Fruit fly (Drosophila melanogaster): Measurements from ENCODE around the gene CG12523.

CG12523 gene

DNA sequence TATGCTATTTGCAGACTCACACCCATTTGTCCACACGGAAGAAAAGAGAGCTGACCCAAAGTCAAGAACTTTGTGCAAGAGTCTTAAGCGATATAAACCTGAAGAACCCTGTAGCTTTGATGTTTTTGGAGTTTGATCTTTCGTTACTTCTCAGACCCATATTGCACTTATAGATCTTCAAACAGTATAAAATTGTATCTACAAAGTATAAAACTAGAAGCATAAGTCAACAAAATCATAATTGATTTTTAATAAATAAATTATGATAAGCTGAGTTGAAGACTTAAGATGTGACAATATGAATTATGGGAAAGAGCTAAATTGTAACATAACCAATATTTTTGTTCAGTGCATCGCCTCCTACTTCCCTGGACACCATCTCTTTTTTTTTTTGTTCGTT, 26.4 kb downstream of the CG12523 start (continued):
- TF ChIP-seq CG17359 (tag; optimal IDR thresholded peaks at IDR 0.05), result peak; percentile 45
- TF ChIP-seq E2f1 (GFP tag; IDR thresholded peaks at IDR 0.05), result no peak
- TF ChIP-seq Drgx (GFP tag; IDR thresholded peaks at IDR 0.05), result no peak
- TF ChIP-seq CG2875 (GFP tag; optimal IDR thresholded peaks at IDR 0.05), result peak; percentile 7
- TF ChIP-seq hb (GFP tag; IDR thresholded peaks at IDR 0.05; ENCODE audit: partially characterized antibody), result no peak
- no peak for TF ChIP-seq sima (GFP tag; optimal IDR thresholded peaks at IDR 0.05)
- no peak for TF ChIP-seq kni (GFP tag; optimal IDR thresholded peaks at IDR 0.05)
- no peak for TF ChIP-seq CG12104 (GFP tag; optimal IDR thresholded peaks at IDR 0.05)
- no peak for TF ChIP-seq chinmo (GFP tag; IDR thresholded peaks at IDR 0.05; ENCODE audit: partially characterized antibody)
- TF ChIP-seq CG2202 (tag; optimal IDR thresholded peaks at IDR 0.05), result no peak
- TF ChIP-seq CG3838 (GFP tag; optimal IDR thresholded peaks at IDR 0.05), result no peak
- TF ChIP-seq wek (GFP tag; optimal IDR thresholded peaks at IDR 0.05), result no peak
- TF ChIP-seq ro (GFP tag; IDR thresholded peaks at IDR 0.05), result no peak
- peak; percentile 47 for TF ChIP-seq Sox100B (GFP tag; optimal IDR thresholded peaks at IDR 0.05)
- no peak for TF ChIP-seq gce (GFP tag; IDR thresholded peaks at IDR 0.05)
- TF ChIP-seq kah (GFP tag; optimal IDR thresholded peaks at IDR 0.05), result no peak
- peak; percentile 78 for TF ChIP-seq CG2678 (tag; optimal IDR thresholded peaks at IDR 0.05)
- no peak for TF ChIP-seq mam (GFP tag; optimal IDR thresholded peaks at IDR 0.05)
- TF ChIP-seq maf-S (GFP tag; optimal IDR thresholded peaks at IDR 0.05), result no peak
- TF ChIP-seq seq (GFP tag; IDR thresholded peaks at IDR 0.05), result no peak
- no peak for TF ChIP-seq ranshi (GFP tag; IDR thresholded peaks at IDR 0.05)
- TF ChIP-seq dm (GFP tag; optimal IDR thresholded peaks at IDR 0.05), result no peak
- TF ChIP-seq CG7839 (tag; optimal IDR thresholded peaks at IDR 0.05), result peak; percentile 62
- TF ChIP-seq Atf-2 (GFP tag; optimal IDR thresholded peaks at IDR 0.05), result no peak
- no peak for TF ChIP-seq yki (optimal IDR thresholded peaks at IDR 0.05)
- no peak for TF ChIP-seq CG6791 (GFP tag; IDR thresholded peaks at IDR 0.05; ENCODE audit: partially characterized antibody)
- TF ChIP-seq CG11093 (GFP tag; IDR thresholded peaks at IDR 0.05), result no peak
- TF ChIP-seq pb (GFP tag; optimal IDR thresholded peaks at IDR 0.05), result no peak
- peak; percentile 45 for TF ChIP-seq lab (GFP tag; optimal IDR thresholded peaks at IDR 0.05)
- no peak for TF ChIP-seq H2.0 (GFP tag; IDR thresholded peaks at IDR 0.05)
- TF ChIP-seq HLHmδ (GFP tag; optimal IDR thresholded peaks at IDR 0.05), result no peak
- TF ChIP-seq CG2199 (GFP tag; IDR thresholded peaks at IDR 0.05), result no peak
- no peak for TF ChIP-seq CG7745 (tag; optimal IDR thresholded peaks at IDR 0.05)
- no peak for TF ChIP-seq Vsx1 (GFP tag; optimal IDR thresholded peaks at IDR 0.05)
- TF ChIP-seq CG11504 (tag; optimal IDR thresholded peaks at IDR 0.05), result peak; percentile 70
- peak; percentile 31 for TF ChIP-seq CG6813 (GFP tag; optimal IDR thresholded peaks at IDR 0.05)
- TF ChIP-seq lov (optimal IDR thresholded peaks at IDR 0.05), result no peak
- no peak for TF ChIP-seq lov (GFP tag; IDR thresholded peaks at IDR 0.05)
- TF ChIP-seq sim (GFP tag; IDR thresholded peaks at IDR 0.05), result no peak
- no peak for TF ChIP-seq CG32767 (GFP tag; IDR thresholded peaks at IDR 0.05)
- TF ChIP-seq ssp (GFP tag; IDR thresholded peaks at IDR 0.05), result no peak
- TF ChIP-seq CG7271 (tag; optimal IDR thresholded peaks at IDR 0.05), result no peak
- TF ChIP-seq CG1792 (GFP tag; optimal IDR thresholded peaks at IDR 0.05), result no peak
- TF ChIP-seq fru (optimal IDR thresholded peaks at IDR 0.05), result no peak
- TF ChIP-seq Hr39 (optimal IDR thresholded peaks at IDR 0.05), result no peak
- TF ChIP-seq Fer3 (tag; optimal IDR thresholded peaks at IDR 0.05), result peak; percentile 18
- no peak for TF ChIP-seq CG13624 (GFP tag; optimal IDR thresholded peaks at IDR 0.05)
- no peak for TF ChIP-seq org-1 (GFP tag; optimal IDR thresholded peaks at IDR 0.05)
- TF ChIP-seq ems (GFP tag; optimal IDR thresholded peaks at IDR 0.05), result no peak
- no peak for TF ChIP-seq ewg (GFP tag; optimal IDR thresholded peaks at IDR 0.05)
- TF ChIP-seq CG8359 (GFP tag; optimal IDR thresholded peaks at IDR 0.05; ENCODE audit: borderline replicate concordance), result no peak
- no peak for TF ChIP-seq ttk (GFP tag; IDR thresholded peaks at IDR 0.05)
- peak; percentile 21 for TF ChIP-seq Xbp1 (GFP tag; optimal IDR thresholded peaks at IDR 0.05)
